Worm (Caenorhabditis elegans) whole organism, L4 larva: ENCODE data around the gene fbxa-147.

ENCODE experiments used
- F37D6.2 ChIP-seq: sonication (generic microtip); optimal IDR thresholded peaks from 2 replicates; lab custom pipeline; 2016; ENCODE audit warnings: mild to moderate bottlenecking, missing genetic modification characterization, missing compliant biosample characterization
- R02D3.7 ChIP-seq: fragments of 150-350 bp; sonication (generic microtip); optimal IDR thresholded peaks from 3 replicates; lab custom pipeline; 2014; ENCODE audit warnings: missing biosample characterization, missing genetic modification characterization
- Y105C5A.15 ChIP-seq: fragments of 200-800 bp; sonication (Bioruptor generic); IDR thresholded peaks from 2 replicates; pipeline ENCODE4 v1.3.6; 2022; ENCODE audit warnings: missing genetic modification characterization, missing compliant biosample characterization
- ZK337.2 ChIP-seq: fragments of 200-800 bp; sonication (Bioruptor generic); IDR thresholded peaks from 2 replicates; pipeline ENCODE4 v1.3.6; 2022; ENCODE audit warnings: missing genetic modification reagents, missing genetic modification characterization, missing compliant biosample characterization
- arid-1 ChIP-seq: fragments of 200-800 bp; sonication (Bioruptor generic); conservative IDR thresholded peaks from 2 replicates; pipeline ENCODE4 v1.3.6; 2022; ENCODE audit warnings: missing genetic modification reagents, missing genetic modification characterization, missing compliant biosample characterization
- attf-4 ChIP-seq: sonication (generic microtip); optimal IDR thresholded peaks from 3 replicates; lab custom pipeline; 2017; ENCODE audit warnings: missing biosample characterization, missing genetic modification characterization
- ceh-82 ChIP-seq: sonication (generic microtip); optimal IDR thresholded peaks from 2 replicates; lab custom pipeline; 2017; ENCODE audit warnings: missing biosample characterization, missing genetic modification characterization
- cey-2 ChIP-seq: sonication (generic microtip); optimal IDR thresholded peaks from 3 replicates; lab custom pipeline; 2017; ENCODE audit warnings: missing genetic modification characterization, mild to moderate bottlenecking, missing compliant biosample characterization, antibody characterized with exemption, borderline replicate concordance; ENCODE audit not compliant: insufficient read depth
- daf-12 ChIP-seq: fragments of 150-350 bp; optimal IDR thresholded peaks from 2 replicates; lab custom pipeline; 2014; ENCODE audit warnings: missing biosample characterization, missing genetic modification reagents, missing genetic modification characterization
- daf-19 ChIP-seq: fragments of 200-800 bp; sonication (Bioruptor generic); conservative IDR thresholded peaks from 2 replicates; pipeline ENCODE4 v1.3.6; 2022; ENCODE audit warnings: missing genetic modification characterization, missing compliant biosample characterization
- dmd-6 ChIP-seq: fragments of 200-800 bp; sonication (Bioruptor generic); IDR thresholded peaks from 2 replicates; pipeline ENCODE4 v1.3.6; 2022; ENCODE audit warnings: missing genetic modification reagents, missing genetic modification characterization, missing compliant biosample characterization
- dmd-9 ChIP-seq: fragments of 200-800 bp; sonication (Bioruptor generic); IDR thresholded peaks from 2 replicates; pipeline ENCODE4 v1.3.6; 2022; ENCODE audit warnings: missing genetic modification reagents, missing genetic modification characterization, missing compliant biosample characterization
- duxl-1 ChIP-seq: sonication (generic microtip); optimal IDR thresholded peaks from 2 replicates; lab custom pipeline; 2016; ENCODE audit warnings: mild to moderate bottlenecking, missing genetic modification characterization, moderate library complexity, missing compliant biosample characterization; ENCODE audit not compliant: poor library complexity
- egl-27 ChIP-seq: sonication (generic microtip); optimal IDR thresholded peaks from 3 replicates; lab custom pipeline; 2017; ENCODE audit warnings: missing biosample characterization, missing genetic modification reagents, missing genetic modification characterization
- egl-43 ChIP-seq: fragments of 200-800 bp; sonication (Bioruptor generic); IDR thresholded peaks from 2 replicates; pipeline ENCODE4 v1.3.6; 2022; ENCODE audit warnings: missing genetic modification reagents, missing genetic modification characterization, missing compliant biosample characterization
- fkh-10 ChIP-seq: fragments of 150-350 bp; optimal IDR thresholded peaks from 2 replicates; lab custom pipeline; 2014; ENCODE audit warnings: missing biosample characterization, missing genetic modification reagents, missing genetic modification characterization
- hlh-11 ChIP-seq: fragments of 200-800 bp; sonication (Bioruptor generic); optimal IDR thresholded peaks from 2 replicates; lab custom pipeline; 2018; ENCODE audit warnings: mild to moderate bottlenecking, missing genetic modification characterization, missing compliant biosample characterization
- hlh-30 ChIP-seq: sonication (generic microtip); optimal IDR thresholded peaks from 2 replicates; lab custom pipeline; 2017; ENCODE audit warnings: antibody characterized with exemption, mild to moderate bottlenecking, missing genetic modification characterization, missing compliant biosample characterization; ENCODE audit not compliant: insufficient read depth
- hmg-1.1 ChIP-seq: fragments of 200-800 bp; sonication (Bioruptor generic); IDR thresholded peaks from 2 replicates; pipeline ENCODE4 v1.3.6; 2022; ENCODE audit warnings: missing genetic modification reagents, missing genetic modification characterization, missing compliant biosample characterization
- jun-1 ChIP-seq: fragments of 150-350 bp; optimal IDR thresholded peaks from 2 replicates; lab custom pipeline; 2014; ENCODE audit warnings: missing biosample characterization, missing genetic modification reagents, missing genetic modification characterization
- lin-13 ChIP-seq: fragments of 150-350 bp; optimal IDR thresholded peaks from 2 replicates; lab custom pipeline; 2014; ENCODE audit warnings: missing biosample characterization, missing genetic modification reagents, missing genetic modification characterization
- lin-15B ChIP-seq: fragments of 150-350 bp; sonication (generic microtip); optimal IDR thresholded peaks from 3 replicates; lab custom pipeline; 2014; ENCODE audit warnings: missing biosample characterization, missing genetic modification characterization
- lin-29 ChIP-seq: fragments of 200-800 bp; sonication (Bioruptor generic); IDR thresholded peaks from 2 replicates; pipeline ENCODE4 v1.3.6; 2022; ENCODE audit warnings: missing genetic modification reagents, missing genetic modification characterization, missing compliant biosample characterization
- lin-39 ChIP-seq: fragments of 150-350 bp; optimal IDR thresholded peaks from 2 replicates; lab custom pipeline; 2014; ENCODE audit warnings: missing biosample characterization, missing genetic modification reagents, missing genetic modification characterization
- madf-5 ChIP-seq, 2 experiments: fragments of 200-800 bp; sonication (Bioruptor generic); IDR thresholded peaks; 2 replicates each; pipeline ENCODE4 v1.3.6; 2022; ENCODE audit warnings: missing compliant biosample characterization in 2 of 2, missing genetic modification characterization in 2 of 2
- madf-9 ChIP-seq: fragments of 200-800 bp; sonication (Bioruptor generic); conservative IDR thresholded peaks from 2 replicates; pipeline ENCODE4 v1.3.6; 2022; ENCODE audit warnings: missing genetic modification reagents, missing genetic modification characterization, missing compliant biosample characterization
- mdl-1 ChIP-seq, 2 experiments: fragments of 150-350 bp in 1 of 2; sonication (generic microtip) in 1 of 2; optimal IDR thresholded peaks; 2 replicates each; lab custom pipeline; 2014 to 2017; ENCODE audit warnings: missing biosample characterization in 2 of 2, missing genetic modification characterization in 2 of 2
- mdt-29 ChIP-seq: fragments of 200-800 bp; sonication (Bioruptor generic); IDR thresholded peaks from 2 replicates; pipeline ENCODE4 v1.3.6; 2022; ENCODE audit warnings: missing genetic modification reagents, missing genetic modification characterization, missing compliant biosample characterization
- nhr-10 ChIP-seq: fragments of 150-350 bp; optimal IDR thresholded peaks from 2 replicates; lab custom pipeline; 2014; ENCODE audit warnings: missing biosample characterization, missing genetic modification characterization
- nhr-102 ChIP-seq: sonication (generic microtip); optimal IDR thresholded peaks from 2 replicates; lab custom pipeline; 2016; ENCODE audit warnings: mild to moderate bottlenecking, missing genetic modification characterization, moderate library complexity, missing compliant biosample characterization
- nhr-111 ChIP-seq: fragments of 200-800 bp; sonication (Bioruptor generic); optimal IDR thresholded peaks from 2 replicates; lab custom pipeline; 2018; ENCODE audit warnings: mild to moderate bottlenecking, missing genetic modification characterization, missing compliant biosample characterization
- nhr-237 ChIP-seq: sonication (generic microtip); optimal IDR thresholded peaks from 2 replicates; lab custom pipeline; 2017; ENCODE audit warnings: missing biosample characterization, missing genetic modification characterization
- nhr-28 ChIP-seq: fragments of 150-350 bp; optimal IDR thresholded peaks from 2 replicates; lab custom pipeline; 2014; ENCODE audit warnings: missing biosample characterization, missing genetic modification characterization
- nhr-48 ChIP-seq: sonication (generic microtip); optimal IDR thresholded peaks from 2 replicates; lab custom pipeline; 2016; ENCODE audit warnings: mild to moderate bottlenecking, missing genetic modification characterization, missing compliant biosample characterization
- php-3 ChIP-seq: fragments of 200-800 bp; sonication (Bioruptor generic); IDR thresholded peaks from 2 replicates; pipeline ENCODE4 v1.3.6; 2022; ENCODE audit warnings: missing genetic modification reagents, missing genetic modification characterization, missing compliant biosample characterization
- pqm-1 ChIP-seq: sonication (generic microtip); optimal IDR thresholded peaks from 2 replicates; lab custom pipeline; 2017; ENCODE audit warnings: missing biosample characterization, missing genetic modification characterization
- rbr-2 ChIP-seq: sonication (generic microtip); optimal IDR thresholded peaks from 2 replicates; lab custom pipeline; 2016; ENCODE audit warnings: missing genotype, missing genetic modification characterization, missing compliant biosample characterization
- saeg-2 ChIP-seq: fragments of 200-800 bp; sonication (Bioruptor generic); IDR thresholded peaks from 2 replicates; pipeline ENCODE4 v1.3.6; 2022; ENCODE audit warnings: missing genetic modification reagents, missing genetic modification characterization, missing compliant biosample characterization
- sdz-12 ChIP-seq: fragments of 200-800 bp; sonication (Bioruptor generic); optimal IDR thresholded peaks from 2 replicates; lab custom pipeline; 2018; ENCODE audit warnings: mild to moderate bottlenecking, missing genetic modification characterization, missing compliant biosample characterization
- skn-1 ChIP-seq: fragments of 150-350 bp; optimal IDR thresholded peaks from 2 replicates; lab custom pipeline; 2014; ENCODE audit warnings: missing biosample characterization, missing genetic modification characterization
- snpc-1.2 ChIP-seq: fragments of 200-800 bp; sonication (Bioruptor generic); IDR thresholded peaks from 2 replicates; pipeline ENCODE4 v1.3.6; 2022; ENCODE audit warnings: missing genetic modification reagents, missing genetic modification characterization, missing compliant biosample characterization
- spr-1 ChIP-seq: sonication (generic microtip); optimal IDR thresholded peaks from 2 replicates; lab custom pipeline; 2016; ENCODE audit warnings: mild to moderate bottlenecking, missing genetic modification characterization, missing compliant biosample characterization
- spr-3 ChIP-seq: fragments of 200-800 bp; sonication (Bioruptor generic); optimal IDR thresholded peaks from 2 replicates; lab custom pipeline; 2018; ENCODE audit warnings: mild to moderate bottlenecking, missing genetic modification characterization, missing compliant biosample characterization
- unc-130 ChIP-seq: sonication (generic microtip); optimal IDR thresholded peaks from 2 replicates; lab custom pipeline; 2016; ENCODE audit warnings: missing genetic modification reagents, missing genetic modification characterization, missing compliant biosample characterization
- unc-62 ChIP-seq, 3 experiments: fragments of 150-350 bp in 1 of 3; sonication (generic microtip); optimal IDR thresholded peaks in 2 of 3; peaks in 1 of 3; 1 replicate in 1 of 3; 2 replicates in 2 of 3; lab custom pipeline; 2014 to 2017; ENCODE audit warnings: missing biosample characterization in 3 of 3, missing genetic modification characterization in 3 of 3, missing genetic modification reagents in 3 of 3, missing genotype in 1 of 3
- vab-7 ChIP-seq: fragments of 200-800 bp; sonication (Bioruptor generic); IDR thresholded peaks from 2 replicates; pipeline ENCODE4 v1.3.6; 2022; ENCODE audit warnings: missing genetic modification reagents, missing genetic modification characterization, missing compliant biosample characterization
- zfp-2 ChIP-seq: sonication (generic microtip); optimal IDR thresholded peaks from 2 replicates; lab custom pipeline; 2016; ENCODE audit warnings: mild to moderate bottlenecking, missing genetic modification characterization, missing compliant biosample characterization
- zfp-3 ChIP-seq: fragments of 200-800 bp; sonication (Bioruptor generic); conservative IDR thresholded peaks from 2 replicates; pipeline ENCODE4 v1.3.6; 2022; ENCODE audit warnings: missing genetic modification reagents, missing genetic modification characterization, missing compliant biosample characterization
- zip-2 ChIP-seq: fragments of 150-350 bp; optimal IDR thresholded peaks from 2 replicates; lab custom pipeline; 2014; ENCODE audit warnings: missing biosample characterization, missing genetic modification characterization

fbxa-147 gene

DNA sequence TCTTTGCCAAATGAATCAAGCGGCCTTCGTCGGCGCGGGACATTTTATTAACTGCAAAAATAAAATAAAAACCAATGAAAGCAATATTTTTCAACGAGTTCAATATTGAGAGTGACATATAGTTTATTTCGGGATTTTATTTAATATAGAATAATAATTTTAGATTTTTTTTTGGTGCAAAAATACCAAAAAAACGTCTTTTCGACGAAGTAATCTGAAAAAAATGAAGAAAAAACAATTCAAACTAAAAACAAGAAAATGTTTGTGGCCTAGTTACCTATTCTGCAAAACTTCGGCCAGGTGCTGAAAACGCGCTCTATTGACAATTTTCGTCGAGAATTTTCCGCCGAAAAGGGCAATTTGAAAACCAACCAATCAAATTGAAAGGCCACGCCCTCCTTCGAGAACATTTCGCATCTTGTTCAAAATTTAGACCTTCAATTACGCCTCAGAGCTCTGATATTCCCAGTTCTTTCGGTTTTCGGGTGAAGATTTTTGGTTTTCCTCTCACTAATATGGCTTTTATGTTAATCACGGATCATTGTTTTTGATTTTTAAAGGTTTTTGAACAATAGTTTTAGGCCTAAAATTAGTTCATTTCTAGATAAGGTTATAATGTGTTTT lies 30.8 kb upstream of the fbxa-147 start, which contains the start of gene C47E8.4 (continued):
- TF ChIP-seq cey-2 (tag; lab: Kevin White, UChicago), result no peak
- TF ChIP-seq sdz-12 (GFP tag; lab: Kevin White, UChicago), result peak; percentile 88
- TF ChIP-seq mdl-1 (tag; optimal IDR thresholded peaks at IDR 0.05; lab: Kevin White, UChicago), result peak in 1 of 2 experiments; percentile 48
- peak; percentile 93 for TF ChIP-seq spr-1 (tag; lab: Kevin White, UChicago)
- no peak for TF ChIP-seq Y105C5A.15 (GFP tag; lab: Robert Waterston, UW)
- peak; percentile 89 for TF ChIP-seq madf-9 (GFP tag; lab: Robert Waterston, UW)
- TF ChIP-seq nhr-10, result peak; percentile 82
- peak; percentile 90 for TF ChIP-seq zip-2 (tag; lab: Kevin White, UChicago)
- TF ChIP-seq nhr-102 (tag; lab: Kevin White, UChicago), result peak; percentile 97
- peak; percentile 97 for TF ChIP-seq unc-130 (GFP tag; lab: Kevin White, UChicago)
- peak; percentile 96 for TF ChIP-seq hlh-11
- peak; percentile 69 for TF ChIP-seq vab-7 (GFP tag; lab: Robert Waterston, UW)
- no peak for TF ChIP-seq attf-4
- peak; percentile 95 for TF ChIP-seq hmg-1.1 (GFP tag; lab: Robert Waterston, UW)
- no peak for TF ChIP-seq daf-12 (tag; lab: Kevin White, UChicago)
- peak; percentile 93 for TF ChIP-seq lin-15B (tag; lab: Kevin White, UChicago)
- peak; percentile 83 for TF ChIP-seq nhr-28
- no peak for TF ChIP-seq lin-39 (tag; lab: Kevin White, UChicago)
- TF ChIP-seq skn-1, result no peak
- TF ChIP-seq daf-19 (GFP tag; lab: Robert Waterston, UW), result no peak; the same call in 1 of the 2 replicates
- TF ChIP-seq F37D6.2 (tag; lab: Kevin White, UChicago), result peak; percentile 96
- TF ChIP-seq snpc-1.2 (GFP tag; lab: Robert Waterston, UW), result peak; percentile 68
- peak; percentile 94 for TF ChIP-seq nhr-48 (tag; lab: Kevin White, UChicago)
- TF ChIP-seq pqm-1, result peak; percentile 26
- peak; percentile 97 for TF ChIP-seq dmd-6 (GFP tag; lab: Robert Waterston, UW)
- TF ChIP-seq saeg-2, result peak; percentile 91
- peak; percentile 64 for TF ChIP-seq zfp-2
- peak; percentile 54 for TF ChIP-seq nhr-111 (GFP tag; lab: Kevin White, UChicago)
- TF ChIP-seq madf-5 (GFP tag; IDR thresholded peaks at IDR 0.05; lab: Robert Waterston, UW), result peak; percentile 74 to 81; a peak in 2 of 4 replicates
- TF ChIP-seq mdt-29, result peak; percentile 99
- peak; percentile 87 for TF ChIP-seq arid-1 (GFP tag; lab: Robert Waterston, UW)
- peak; percentile 98 for TF ChIP-seq rbr-2
- no peak for TF ChIP-seq egl-27
- TF ChIP-seq egl-43, result peak; percentile 89; the same call in 1 of the 2 replicates
- TF ChIP-seq spr-3 (GFP tag; lab: Kevin White, UChicago), result peak; percentile 85
- TF ChIP-seq nhr-237 (tag; lab: Kevin White, UChicago), result no peak
- TF ChIP-seq R02D3.7, result no peak
- no peak for TF ChIP-seq ceh-82 (tag; lab: Kevin White, UChicago)
- peak; percentile 96 for TF ChIP-seq duxl-1 (tag; lab: Kevin White, UChicago)
- peak; percentile 97 for TF ChIP-seq zfp-3 (GFP tag; lab: Robert Waterston, UW)
- TF ChIP-seq fkh-10 (GFP tag; lab: Kevin White, UChicago), result peak; percentile 96
- peak; percentile 99 for TF ChIP-seq dmd-9 (GFP tag; lab: Robert Waterston, UW)
- TF ChIP-seq jun-1 (tag; lab: Kevin White, UChicago), result peak; percentile 89
- peak; percentile 90 for TF ChIP-seq lin-29 (GFP tag; lab: Robert Waterston, UW)
- peak; percentile 91 for TF ChIP-seq hlh-30
- peak; percentile 56 to 99 for TF ChIP-seq unc-62 (GFP tag; optimal IDR thresholded peaks at IDR 0.05 in 1 of 2; lab: Kevin White, UChicago)
- no peak for TF ChIP-seq unc-62 (tag; optimal IDR thresholded peaks at IDR 0.05; lab: Kevin White, UChicago)
- TF ChIP-seq php-3 (GFP tag; lab: Robert Waterston, UW), result peak; percentile 89
- TF ChIP-seq lin-13 (GFP tag; lab: Kevin White, UChicago), result peak; percentile 97
- TF ChIP-seq ZK337.2 (GFP tag; lab: Robert Waterston, UW), result peak; percentile 95
